Fruit fly (Drosophila melanogaster): Measurements from ENCODE around the gene CG4497.

DNA sequence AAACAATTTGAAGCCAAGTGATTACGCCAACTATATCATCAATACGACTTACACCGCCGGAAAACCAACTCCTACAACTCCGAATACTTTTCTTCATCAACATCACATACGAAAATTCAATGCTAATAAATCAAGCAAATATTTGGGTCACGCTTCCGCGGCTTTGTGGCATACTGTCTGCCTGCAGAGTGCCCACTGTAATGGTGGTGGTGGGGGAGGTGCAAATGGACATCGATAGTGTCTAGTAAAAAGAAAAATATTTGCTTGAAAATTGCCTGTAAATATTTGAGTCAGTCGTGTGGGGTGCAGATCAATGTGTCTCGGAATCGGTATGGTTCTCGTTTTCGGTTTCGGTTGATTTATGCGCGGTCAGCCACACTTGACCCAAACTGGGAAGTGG, 28.6 kb downstream of the CG4497 start:
- no peak for TF ChIP-seq Mio (GFP tag; optimal IDR thresholded peaks at IDR 0.05)
- TF ChIP-seq Hr83 (GFP tag; optimal IDR thresholded peaks at IDR 0.05; ENCODE audit: poor library complexity, severe bottlenecking), result no peak
- no peak for TF ChIP-seq woc (GFP tag; optimal IDR thresholded peaks at IDR 0.05)
